Worm (Caenorhabditis elegans) whole organism, L3 larva: ENCODE measurements around the gene F15B9.8.

ENCODE experiments used
- ZK546.5 ChIP-seq: sonication (generic microtip); optimal IDR thresholded peaks from 2 replicates; lab custom pipeline; 2017; ENCODE audit warnings: missing biosample characterization, missing genetic modification characterization
- aly-2 ChIP-seq: fragments of 150-350 bp; optimal IDR thresholded peaks from 2 replicates; lab custom pipeline; 2014; ENCODE audit warnings: missing biosample characterization, missing genetic modification characterization
- ceh-16 ChIP-seq: sonication (generic microtip); optimal IDR thresholded peaks from 2 replicates; lab custom pipeline; 2017; ENCODE audit warnings: missing biosample characterization, missing genetic modification characterization
- ceh-28 ChIP-seq: fragments of 150-350 bp; optimal IDR thresholded peaks from 2 replicates; lab custom pipeline; 2014; ENCODE audit warnings: missing biosample characterization, missing genetic modification reagents, missing genetic modification characterization
- ceh-82 ChIP-seq: fragments of 150-350 bp; optimal IDR thresholded peaks from 2 replicates; lab custom pipeline; 2014; ENCODE audit warnings: missing biosample characterization, missing genetic modification characterization
- ceh-9 ChIP-seq: sonication (generic microtip); optimal IDR thresholded peaks from 2 replicates; lab custom pipeline; 2018; ENCODE audit warnings: missing biosample characterization, missing genetic modification characterization
- egl-27 ChIP-seq: sonication (generic microtip); optimal IDR thresholded peaks from 4 replicates; lab custom pipeline; 2017; ENCODE audit warnings: missing biosample characterization, missing genetic modification reagents, missing genetic modification characterization
- elt-1 ChIP-seq: fragments of 150-350 bp; optimal IDR thresholded peaks from 2 replicates; lab custom pipeline; 2014; ENCODE audit warnings: missing biosample characterization, missing genetic modification characterization
- elt-3 ChIP-seq, 3 experiments: fragments of 150-350 bp in 1 of 3; sonication (generic microtip) in 2 of 3; optimal IDR thresholded peaks; 2 replicates in 2 of 3; 4 replicates in 1 of 3; lab custom pipeline; 2014 to 2017; ENCODE audit warnings: missing biosample characterization in 3 of 3, missing genetic modification characterization in 3 of 3
- eor-1 ChIP-seq, 2 experiments: fragments of 150-350 bp; optimal IDR thresholded peaks; 2 replicates each; lab custom pipeline; 2014 to 2018; ENCODE audit warnings: missing biosample characterization in 2 of 2, missing genetic modification characterization in 2 of 2
- fkh-10 ChIP-seq: sonication (generic microtip); optimal IDR thresholded peaks from 2 replicates; lab custom pipeline; 2017; ENCODE audit warnings: missing biosample characterization, missing genetic modification reagents, missing genetic modification characterization
- fkh-2 ChIP-seq: fragments of 150-350 bp; optimal IDR thresholded peaks from 2 replicates; lab custom pipeline; 2014; ENCODE audit warnings: missing biosample characterization, missing genetic modification reagents, missing genetic modification characterization
- fos-1 ChIP-seq: fragments of 150-350 bp; optimal IDR thresholded peaks from 2 replicates; lab custom pipeline; 2014; ENCODE audit warnings: missing biosample characterization, missing genetic modification characterization
- jun-1 ChIP-seq: fragments of 150-350 bp; optimal IDR thresholded peaks from 2 replicates; lab custom pipeline; 2014; ENCODE audit warnings: missing biosample characterization, missing genetic modification reagents, missing genetic modification characterization
- lin-15B ChIP-seq: fragments of 150-350 bp; optimal IDR thresholded peaks from 2 replicates; lab custom pipeline; 2014; ENCODE audit warnings: missing biosample characterization, missing genetic modification characterization
- lsy-12 ChIP-seq: sonication (generic microtip); optimal IDR thresholded peaks from 2 replicates; lab custom pipeline; 2016; ENCODE audit warnings: mild to moderate bottlenecking, missing genetic modification characterization, missing compliant biosample characterization
- mdl-1 ChIP-seq: fragments of 150-350 bp; optimal IDR thresholded peaks from 2 replicates; lab custom pipeline; 2014; ENCODE audit warnings: missing biosample characterization, missing genetic modification characterization
- mml-1 ChIP-seq: fragments of 150-350 bp; sonication (generic microtip); optimal IDR thresholded peaks from 3 replicates; lab custom pipeline; 2014; ENCODE audit warnings: missing biosample characterization, missing genetic modification characterization
- nhr-11 ChIP-seq: fragments of 150-350 bp; optimal IDR thresholded peaks from 2 replicates; lab custom pipeline; 2014; ENCODE audit warnings: missing biosample characterization, missing genetic modification characterization
- nhr-12 ChIP-seq: fragments of 150-350 bp; optimal IDR thresholded peaks from 2 replicates; lab custom pipeline; 2014; ENCODE audit warnings: missing biosample characterization, missing genetic modification characterization
- nhr-23 ChIP-seq: fragments of 150-350 bp; optimal IDR thresholded peaks from 2 replicates; lab custom pipeline; 2014; ENCODE audit warnings: missing biosample characterization, missing genetic modification reagents, missing genetic modification characterization
- nhr-237 ChIP-seq: fragments of 150-350 bp; optimal IDR thresholded peaks from 2 replicates; lab custom pipeline; 2014; ENCODE audit warnings: missing biosample characterization, missing genetic modification characterization
- nhr-25 ChIP-seq: sonication (generic microtip); optimal IDR thresholded peaks from 2 replicates; lab custom pipeline; 2017; ENCODE audit warnings: missing biosample characterization, missing genetic modification characterization
- nhr-43 ChIP-seq: sonication (generic microtip); optimal IDR thresholded peaks from 2 replicates; lab custom pipeline; 2016; ENCODE audit warnings: mild to moderate bottlenecking, missing genetic modification characterization, missing compliant biosample characterization; ENCODE audit not compliant: poor library complexity, severe bottlenecking
- nhr-67 ChIP-seq: fragments of 150-350 bp; optimal IDR thresholded peaks from 2 replicates; lab custom pipeline; 2014; ENCODE audit warnings: missing biosample characterization, missing genetic modification characterization
- nhr-76 ChIP-seq: fragments of 150-350 bp; sonication (generic microtip); optimal IDR thresholded peaks from 5 replicates; lab custom pipeline; 2014; ENCODE audit warnings: missing biosample characterization, missing genetic modification characterization
- nhr-77 ChIP-seq: fragments of 150-350 bp; optimal IDR thresholded peaks from 2 replicates; lab custom pipeline; 2014; ENCODE audit warnings: missing biosample characterization, missing genetic modification characterization
- pha-4 ChIP-seq: fragments of 150-350 bp; optimal IDR thresholded peaks from 2 replicates; lab custom pipeline; 2014; ENCODE audit warnings: missing biosample characterization, missing genetic modification reagents, missing genetic modification characterization
- pqm-1 ChIP-seq: fragments of 150-350 bp; optimal IDR thresholded peaks from 2 replicates; lab custom pipeline; 2017; ENCODE audit warnings: missing biosample characterization, missing genetic modification characterization, inconsistent platforms
- skn-1 ChIP-seq: fragments of 150-350 bp; optimal IDR thresholded peaks from 2 replicates; lab custom pipeline; 2014; ENCODE audit warnings: missing biosample characterization, missing genetic modification characterization
- snpc-4 ChIP-seq: fragments of 150-350 bp; optimal IDR thresholded peaks from 2 replicates; lab custom pipeline; 2014; ENCODE audit warnings: missing biosample characterization, missing genetic modification characterization
- tbx-2 ChIP-seq: sonication (generic microtip); optimal IDR thresholded peaks from 2 replicates; lab custom pipeline; 2016; ENCODE audit warnings: mild to moderate bottlenecking, missing genetic modification characterization, missing compliant biosample characterization
- unc-39 ChIP-seq: sonication (generic microtip); optimal IDR thresholded peaks from 4 replicates; lab custom pipeline; 2017; ENCODE audit warnings: missing biosample characterization, missing genetic modification characterization
- unc-62 ChIP-seq: fragments of 150-350 bp; sonication (generic microtip); optimal IDR thresholded peaks from 4 replicates; lab custom pipeline; 2014; ENCODE audit warnings: missing biosample characterization, missing genetic modification reagents, missing genetic modification characterization
- zag-1 ChIP-seq: fragments of 150-350 bp; optimal IDR thresholded peaks from 2 replicates; lab custom pipeline; 2014; ENCODE audit warnings: missing biosample characterization, missing genetic modification characterization
- ztf-11 ChIP-seq: fragments of 150-350 bp; optimal IDR thresholded peaks from 2 replicates; lab custom pipeline; 2014; ENCODE audit warnings: missing biosample characterization, missing genetic modification characterization

F15B9.8 gene

DNA sequence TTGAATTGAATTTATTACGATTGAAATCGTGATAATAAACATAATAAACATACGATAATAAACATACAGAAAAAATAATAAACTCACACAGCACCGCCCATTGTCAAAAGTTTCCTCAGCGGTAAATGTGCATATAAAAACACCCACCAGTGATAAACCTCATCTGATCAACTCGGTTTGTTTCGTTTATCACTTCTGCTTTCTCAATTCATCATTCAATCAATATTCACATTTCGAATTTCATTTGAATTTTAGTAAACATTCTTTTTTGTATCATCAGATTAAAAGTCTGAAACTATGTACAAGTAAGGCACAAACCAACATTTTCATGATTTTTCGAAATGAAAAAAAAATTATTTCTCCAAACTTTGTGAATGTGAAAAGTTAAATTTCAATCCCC lies 24.8 kb downstream of the F15B9.8 start, which contains the start of gene try-10:
Gene try-10, minus strand, starts transcription at position 101 of the 400 bp plus-strand sequence.
- TF ChIP-seq zag-1 (tag; lab: Kevin White, UChicago): no peak
- TF ChIP-seq, all 47 proteins: peak for 0

DNA sequence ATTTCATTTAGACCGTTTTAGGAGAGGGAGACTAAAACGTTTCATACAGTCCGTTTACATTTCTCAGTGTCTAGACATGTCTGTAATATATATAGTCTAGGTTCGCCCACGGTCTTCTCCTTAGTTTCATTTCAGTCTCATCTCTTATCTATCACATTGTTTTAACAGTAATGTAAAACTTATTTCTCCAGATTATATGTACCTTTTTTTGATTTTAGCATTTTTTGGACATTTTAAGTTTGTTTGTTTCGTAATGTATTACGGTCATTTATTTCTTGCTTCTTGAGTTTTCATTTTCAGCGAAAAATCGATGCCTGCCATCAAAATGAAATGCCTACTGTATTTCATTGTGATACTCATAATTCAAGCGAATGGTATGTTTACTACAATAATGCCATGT lies 25.5 kb downstream of the F15B9.8 start, which contains the start of gene F15B9.6:
Gene F15B9.6, plus strand, starts transcription at position 301 of the 400 bp plus-strand sequence.
- TF ChIP-seq nhr-23 (tag; lab: Kevin White, UChicago) (no peak), snpc-4 (tag; lab: Kevin White, UChicago) (no peak), nhr-77 (tag; lab: Kevin White, UChicago) (no peak), egl-27 (no peak), nhr-12 (tag; lab: Kevin White, UChicago) (no peak), aly-2 (no peak), eor-1 (tag; optimal IDR thresholded peaks at IDR 0.05; lab: Kevin White, UChicago) (no peak), elt-3 (tag; optimal IDR thresholded peaks at IDR 0.05; lab: Kevin White, UChicago) (no peak), skn-1 (no peak), jun-1 (tag; lab: Kevin White, UChicago) (no peak), unc-62 (GFP tag; lab: Kevin White, UChicago) (no peak)

DNA sequence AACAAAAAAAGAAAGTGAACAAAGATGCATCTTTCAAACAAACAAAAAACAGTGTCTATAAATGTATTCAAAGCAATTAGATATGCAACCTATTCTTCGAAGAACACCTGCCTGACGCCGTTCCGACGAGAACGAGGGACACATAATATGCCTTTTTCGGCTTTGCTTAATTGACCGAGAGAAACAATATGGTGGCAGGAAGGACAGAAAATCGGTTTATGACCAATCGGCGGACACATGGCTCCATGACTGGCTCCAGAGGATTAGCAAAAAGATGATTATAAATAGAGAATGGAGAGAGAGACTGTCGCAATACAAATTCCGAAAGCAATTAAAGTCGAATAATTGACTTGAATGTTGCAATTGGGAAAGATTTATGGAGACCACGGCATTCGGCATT lies 29.9 kb downstream of the F15B9.8 start:
- no peak for TF ChIP-seq mml-1 (tag; lab: Kevin White, UChicago)
- TF ChIP-seq pqm-1 (tag; lab: Kevin White, UChicago): no peak
- TF ChIP-seq elt-1: no peak
- no peak for TF ChIP-seq elt-3 (tag; optimal IDR thresholded peaks at IDR 0.05; lab: Kevin White, UChicago)
- TF ChIP-seq nhr-76: no peak
- TF ChIP-seq, all 47 proteins: peak for 0

DNA sequence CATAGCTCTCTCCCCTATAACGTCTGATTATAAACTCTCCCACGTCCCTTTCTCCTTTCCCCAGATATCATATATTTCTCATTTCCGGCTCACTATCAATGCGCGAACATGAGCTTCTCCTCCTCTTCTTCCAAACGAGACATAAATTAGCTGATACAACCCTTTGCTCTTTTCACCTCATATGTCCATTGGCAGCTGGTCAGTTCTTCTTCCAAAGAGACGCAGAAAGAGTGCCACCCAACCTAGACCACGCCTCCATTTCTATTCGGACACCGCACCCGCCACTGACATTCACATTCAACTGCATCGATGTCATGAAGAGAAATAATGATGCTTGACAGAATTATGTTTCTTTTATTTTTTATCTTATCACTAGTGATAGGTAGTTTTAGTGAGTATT lies 30.4 kb downstream of the F15B9.8 start, which contains the start of gene fmi-1:
Gene fmi-1, plus strand, starts transcription at position 301 of the 400 bp plus-strand sequence.
- TF ChIP-seq tbx-2 (tag; lab: Kevin White, UChicago) (no peak), lsy-12 (tag; lab: Kevin White, UChicago) (no peak), aly-2 (no peak)

DNA sequence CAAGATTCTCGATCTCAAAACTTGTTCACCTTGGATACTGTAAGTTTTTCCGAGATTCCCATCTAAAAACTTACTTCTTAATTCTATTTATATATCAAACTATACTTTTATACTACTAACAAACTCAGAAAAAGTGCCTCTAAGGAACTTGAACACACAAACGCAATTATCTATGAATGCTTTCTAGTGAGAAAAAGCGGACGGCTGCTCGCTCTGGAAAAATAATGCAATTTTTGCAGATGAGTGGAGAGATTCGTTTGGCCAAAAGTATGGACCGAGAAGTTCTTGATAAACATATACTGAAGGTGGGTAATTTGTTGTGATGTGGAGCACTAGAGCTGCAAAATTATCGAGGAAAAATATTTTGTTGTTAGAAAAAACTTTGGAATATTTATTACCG lies 31.7 kb downstream of the F15B9.8 start:
- TF ChIP-seq elt-3 (tag; optimal IDR thresholded peaks at IDR 0.05; lab: Kevin White, UChicago): no peak
- no peak for TF ChIP-seq nhr-237 (tag; lab: Kevin White, UChicago)
- TF ChIP-seq nhr-25 (tag; lab: Kevin White, UChicago): no peak
- no peak for TF ChIP-seq lin-15B
- TF ChIP-seq egl-27: no peak
- TF ChIP-seq pqm-1 (tag; lab: Kevin White, UChicago): no peak

DNA sequence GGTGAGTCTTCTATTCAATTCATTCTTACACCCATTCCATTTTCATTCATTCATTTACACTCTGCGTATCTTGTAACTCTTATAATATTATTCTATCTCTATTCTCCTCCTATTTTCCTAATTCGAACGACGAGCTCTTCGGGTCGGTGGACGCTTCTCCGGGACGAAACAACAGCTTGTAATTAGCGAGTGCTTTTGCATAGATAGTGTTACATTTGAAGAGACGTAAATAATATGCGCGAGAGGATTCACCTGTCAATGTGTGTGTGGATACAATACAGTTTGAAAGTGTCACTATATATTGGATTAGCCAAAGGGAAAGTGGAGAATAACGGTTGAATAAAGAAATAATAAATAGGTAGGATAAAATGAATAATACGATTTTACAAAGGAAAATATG lies 32.3 kb downstream of the F15B9.8 start:
- no peak for TF ChIP-seq mdl-1
- TF ChIP-seq pha-4 (tag; lab: Kevin White, UChicago): no peak
- TF ChIP-seq nhr-67 (tag; lab: Kevin White, UChicago): no peak
- no peak for TF ChIP-seq fos-1
- TF ChIP-seq ztf-11 (tag; lab: Kevin White, UChicago): no peak
- no peak for TF ChIP-seq ceh-28 (tag; lab: Kevin White, UChicago)
- no peak for TF ChIP-seq ceh-16 (tag; lab: Kevin White, UChicago)
- no peak for TF ChIP-seq eor-1 (tag; optimal IDR thresholded peaks at IDR 0.05; lab: Kevin White, UChicago)
- no peak for TF ChIP-seq ceh-82 (tag; lab: Kevin White, UChicago)
- no peak for TF ChIP-seq ZK546.5 (tag; lab: Kevin White, UChicago)
- TF ChIP-seq unc-62 (GFP tag; lab: Kevin White, UChicago): no peak

DNA sequence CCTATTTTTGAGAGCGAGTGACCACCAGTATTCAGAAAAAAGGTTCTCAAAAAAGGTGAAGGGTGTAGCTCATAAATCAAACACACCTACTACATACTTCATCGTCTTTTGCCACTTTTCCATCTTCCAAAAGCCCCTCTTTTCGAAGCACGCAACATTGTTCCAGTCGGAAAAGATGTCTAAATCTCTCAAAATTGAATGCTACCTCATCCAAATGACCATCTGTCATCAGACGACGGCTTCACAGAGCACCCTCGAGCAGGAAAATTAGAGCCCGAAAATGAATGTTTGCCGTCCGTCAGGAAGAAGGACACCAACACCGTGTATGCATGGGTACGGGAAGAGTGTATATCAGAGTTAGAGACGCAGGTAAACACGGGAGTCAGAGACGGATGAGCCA lies 33.2 kb downstream of the F15B9.8 start:
- TF ChIP-seq nhr-43 (tag; lab: Kevin White, UChicago) (no peak), nhr-11 (no peak), snpc-4 (tag; lab: Kevin White, UChicago) (no peak), pha-4 (tag; lab: Kevin White, UChicago) (no peak), unc-39 (no peak), fkh-2 (no peak), ceh-16 (tag; lab: Kevin White, UChicago) (no peak), ceh-9 (tag; lab: Kevin White, UChicago) (no peak), nhr-76 (no peak), egl-27 (no peak), elt-1 (no peak), unc-62 (GFP tag; lab: Kevin White, UChicago) (no peak), fkh-10 (GFP tag; lab: Kevin White, UChicago) (no peak)
